Fruit fly (Drosophila melanogaster) whole organism, adult: ENCODE data around the gene CG43210.

Source experiments
- CG11617 ChIP-seq: fragments of 200-800 bp; sonication (Bioruptor generic); optimal IDR thresholded peaks from 2 replicates; lab custom pipeline; 2017; ENCODE audit warnings: mild to moderate bottlenecking, missing biosample characterization, missing genetic modification reagents, missing genetic modification characterization
- CG14711 ChIP-seq: fragments of 200-800 bp; sonication (Bioruptor generic); optimal IDR thresholded peaks from 2 replicates; lab custom pipeline; 2018; ENCODE audit warnings: missing biosample characterization, mild to moderate bottlenecking, missing genetic modification characterization, moderate library complexity
- CG33017 ChIP-seq: fragments of 200-800 bp; sonication (Bioruptor generic); optimal IDR thresholded peaks from 2 replicates; lab custom pipeline; 2018; ENCODE audit warnings: missing biosample characterization, mild to moderate bottlenecking, missing genetic modification characterization, moderate library complexity
- CG5204 ChIP-seq: fragments of 200-800 bp; sonication (Bioruptor generic); optimal IDR thresholded peaks from 2 replicates; lab custom pipeline; 2016; ENCODE audit warnings: missing biosample characterization, missing genetic modification characterization
- CG7101 ChIP-seq: fragments of 200-800 bp; sonication (Bioruptor generic); optimal IDR thresholded peaks from 2 replicates; lab custom pipeline; 2018; ENCODE audit warnings: missing biosample characterization, mild to moderate bottlenecking, missing genetic modification characterization, moderate library complexity
- Clk ChIP-seq: fragments of 200-800 bp; sonication (Bioruptor generic); optimal IDR thresholded peaks from 2 replicates; lab custom pipeline; 2017; ENCODE audit warnings: missing biosample characterization, missing genetic modification characterization
- Crg-1 ChIP-seq: fragments of 200-800 bp; sonication (Bioruptor generic); optimal IDR thresholded peaks from 2 replicates; lab custom pipeline; 2016; ENCODE audit warnings: missing biosample characterization, missing genetic modification characterization
- Hr96 ChIP-seq: fragments of 200-800 bp; sonication (Bioruptor generic); optimal IDR thresholded peaks from 2 replicates; lab custom pipeline; 2016; ENCODE audit warnings: missing biosample characterization, missing genetic modification characterization
- bab1 ChIP-seq: fragments of 200-800 bp; sonication (Bioruptor generic); optimal IDR thresholded peaks from 3 replicates; lab custom pipeline; 2019; ENCODE audit warnings: missing biosample characterization, mild to moderate bottlenecking, missing genetic modification characterization, moderate library complexity
- cic ChIP-seq: fragments of 200-800 bp; sonication (Bioruptor generic); optimal IDR thresholded peaks from 2 replicates; lab custom pipeline; 2017; ENCODE audit warnings: missing biosample characterization, mild to moderate bottlenecking, missing genetic modification characterization, moderate library complexity
- kay ChIP-seq: fragments of 200-800 bp; sonication (Bioruptor generic); peaks from one replicate; lab custom pipeline; 2016; ENCODE audit warnings: missing biosample characterization, missing genetic modification characterization, borderline replicate concordance
- pad ChIP-seq: fragments of 200-800 bp; sonication (Bioruptor generic); optimal IDR thresholded peaks from 3 replicates; lab custom pipeline; 2017; ENCODE audit warnings: missing biosample characterization, missing genetic modification characterization, mild to moderate bottlenecking, moderate library complexity, missing genetic modification reagents

DNA sequence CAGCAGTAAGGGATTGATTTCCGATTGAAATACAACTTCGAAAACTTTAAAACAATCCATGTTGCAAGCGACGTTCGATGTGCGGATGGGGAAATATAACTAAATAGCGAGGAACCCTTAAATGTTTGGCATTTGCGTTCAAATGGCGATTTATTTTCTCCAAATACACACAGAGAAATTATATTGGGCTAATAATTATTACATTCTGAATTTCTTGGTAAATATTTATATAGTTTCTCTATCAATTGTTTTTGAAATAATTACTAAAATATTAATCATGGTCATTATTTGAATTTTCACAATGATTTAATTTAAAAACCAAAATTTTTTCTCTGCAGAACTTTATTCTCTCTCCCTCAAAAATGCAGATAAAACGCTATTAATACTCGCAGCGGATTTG lies at the start of gene CG43210, which contains the start of gene hemo:
- TF ChIP-seq pad (GFP tag; lab: Kevin White, UChicago) (no peak), Clk (GFP tag; lab: Kevin White, UChicago) (no peak), cic (no peak), bab1 (GFP tag; lab: Kevin White, UChicago) (no peak), CG14711 (tag; lab: Kevin White, UChicago) (no peak), CG33017 (tag; lab: Kevin White, UChicago) (no peak), kay (no peak), Crg-1 (GFP tag; lab: Kevin White, UChicago) (no peak), CG7101 (tag; lab: Kevin White, UChicago) (no peak), CG5204 (no peak), Hr96 (no peak), CG11617 (GFP tag; lab: Kevin White, UChicago) (no peak)
